Worm (Caenorhabditis elegans): ENCODE results near the gene ins-15.

Gene ins-15

DNA sequence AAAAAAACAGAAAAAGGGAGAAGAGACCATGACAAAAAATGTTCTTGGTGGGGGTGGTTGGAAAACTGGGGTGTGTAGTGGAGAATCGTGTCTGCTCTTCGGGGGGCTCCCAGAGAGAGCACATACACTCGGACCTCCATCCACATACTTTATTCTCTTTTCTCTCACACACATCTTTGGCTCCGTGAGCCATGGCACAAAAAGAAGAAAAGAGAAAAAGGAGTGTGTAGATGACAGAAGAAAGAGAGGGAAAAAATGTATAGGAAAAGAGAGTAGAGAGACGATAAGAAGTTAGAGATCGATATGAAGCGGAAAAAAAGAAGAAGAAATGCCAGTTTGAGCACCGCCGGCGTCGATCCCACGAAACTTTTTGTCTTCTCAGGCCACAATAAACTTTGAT is 35.6 kb downstream of the ins-15 start (continued):
- TF ChIP-seq lin-1 (GFP tag; IDR thresholded peaks at IDR 0.05), result no peak
- TF ChIP-seq nhr-28 (tag; optimal IDR thresholded peaks at IDR 0.05), result no peak
- no peak for TF ChIP-seq nhr-42 (GFP tag; IDR thresholded peaks at IDR 0.05)
- TF ChIP-seq tra-1 (GFP tag; IDR thresholded peaks at IDR 0.05), result peak; percentile 35; the same call in 1 of the 2 replicates
- no peak for TF ChIP-seq zip-11 (GFP tag; IDR thresholded peaks at IDR 0.05)
- TF ChIP-seq nhr-41 (GFP tag; IDR thresholded peaks at IDR 0.05), result no peak
- TF ChIP-seq zip-2 (tag; optimal IDR thresholded peaks at IDR 0.05), result no peak

DNA sequence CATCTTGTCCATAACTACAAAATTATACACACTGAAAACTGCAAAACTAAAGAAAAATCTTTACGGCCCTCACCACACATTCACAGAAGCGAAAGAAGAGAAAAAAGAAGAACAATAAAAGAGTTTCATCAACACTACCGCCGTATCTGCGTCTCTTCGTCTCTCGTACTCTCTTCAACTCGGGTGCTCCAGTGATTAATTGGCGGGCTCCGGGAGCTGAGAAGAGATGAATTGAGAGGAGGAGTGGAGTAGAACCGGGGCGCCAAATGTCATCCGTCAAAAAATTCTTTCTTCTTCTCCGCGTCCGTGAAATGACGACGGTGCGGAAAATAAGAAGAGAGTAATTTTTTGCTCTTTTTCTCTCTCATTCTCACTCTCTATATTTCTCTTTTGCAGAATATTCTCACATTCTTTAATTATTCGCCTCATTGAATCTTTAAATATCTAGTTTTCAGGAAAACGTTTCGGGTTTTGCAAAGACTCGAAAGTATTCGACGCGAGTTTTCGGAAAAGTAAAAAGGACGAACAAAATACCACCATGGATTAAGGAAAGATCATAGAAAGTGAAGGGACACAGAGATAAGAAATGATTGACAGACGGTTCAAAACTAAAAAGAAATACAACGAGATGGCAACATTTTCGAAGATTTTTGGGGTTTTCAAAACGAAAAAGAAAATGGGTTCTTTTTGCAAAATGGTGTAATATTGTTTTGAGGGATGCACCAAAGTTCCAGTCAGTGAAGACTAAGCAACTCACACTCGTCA is 36.9 kb downstream of the ins-15 start:
- TF ChIP-seq sdz-12 (GFP tag; optimal IDR thresholded peaks at IDR 0.05), result no peak
- TF ChIP-seq hif-1 (tag; optimal IDR thresholded peaks at IDR 0.05), result peak in 1 of 2 experiments; percentile 28
- 0 out of 2 replicates have a peak, but pooled peaks have one; percentile 18 for TF ChIP-seq dmd-6 (GFP tag; IDR thresholded peaks at IDR 0.05)
- TF ChIP-seq nhr-237 (tag; optimal IDR thresholded peaks at IDR 0.05), result no peak
- no peak for TF ChIP-seq Y105C5A.15 (GFP tag; IDR thresholded peaks at IDR 0.05)
- no peak for TF ChIP-seq snpc-4 (tag; optimal IDR thresholded peaks at IDR 0.05)
- TF ChIP-seq mxl-2 (GFP tag; conservative IDR thresholded peaks at IDR 0.05), result no peak
- peak in 1 of 2 experiments; percentile 51 for TF ChIP-seq lsy-2 (tag; optimal IDR thresholded peaks at IDR 0.05)
- no peak for TF ChIP-seq zfp-2 (tag; optimal IDR thresholded peaks at IDR 0.05)
- no peak for TF ChIP-seq ceh-32 (tag; optimal IDR thresholded peaks at IDR 0.05; ENCODE audit: poor library complexity)
- TF ChIP-seq lin-39 (tag; optimal IDR thresholded peaks at IDR 0.05), result no peak
- no peak for TF ChIP-seq ces-1 (GFP tag; optimal IDR thresholded peaks at IDR 0.05)
- no peak for TF ChIP-seq nhr-6 (tag; optimal IDR thresholded peaks at IDR 0.05)
- TF ChIP-seq spr-3 (GFP tag; optimal IDR thresholded peaks at IDR 0.05), result no peak
- TF ChIP-seq madf-5 (GFP tag; IDR thresholded peaks at IDR 0.05), result no peak
- no peak for TF ChIP-seq zfp-3 (GFP tag; conservative IDR thresholded peaks at IDR 0.05)
- TF ChIP-seq ztf-11 (tag; optimal IDR thresholded peaks at IDR 0.05), result no peak
- TF ChIP-seq set-16 (GFP tag; IDR thresholded peaks at IDR 0.05), result no peak; the same call in 1 of the 2 replicates
- no peak for TF ChIP-seq egl-27 (tag; optimal IDR thresholded peaks at IDR 0.05)
- no peak for TF ChIP-seq zip-2 (tag; optimal IDR thresholded peaks at IDR 0.05)
- TF ChIP-seq Y48G9A.11 (GFP tag; IDR thresholded peaks at IDR 0.05), result no peak
- no peak for TF ChIP-seq php-3 (GFP tag; IDR thresholded peaks at IDR 0.05)
- TF ChIP-seq vab-7 (GFP tag; IDR thresholded peaks at IDR 0.05), result no peak
- no peak for TF ChIP-seq pqm-1 (tag; optimal IDR thresholded peaks at IDR 0.05)
- TF ChIP-seq aha-1 (tag), result no peak
- TF ChIP-seq lin-29 (GFP tag; IDR thresholded peaks at IDR 0.05), result no peak
- TF ChIP-seq hlh-30 (tag; optimal IDR thresholded peaks at IDR 0.05; ENCODE audit: insufficient read depth), result no peak
- no peak for TF ChIP-seq Y5F2A.4 (GFP tag; optimal IDR thresholded peaks at IDR 0.05)
- no peak for TF ChIP-seq F49E8.2 (tag; optimal IDR thresholded peaks at IDR 0.05; ENCODE audit: borderline replicate concordance)
- TF ChIP-seq daf-19 (GFP tag; conservative IDR thresholded peaks at IDR 0.05), result no peak
- TF ChIP-seq ceh-44 (GFP tag; IDR thresholded peaks at IDR 0.05), result no peak
- TF ChIP-seq ceh-20 (GFP tag; IDR thresholded peaks at IDR 0.05), result peak; percentile 66; the same call in 1 of the 2 replicates
- no peak for TF ChIP-seq nhr-111 (GFP tag; optimal IDR thresholded peaks at IDR 0.05)
- TF ChIP-seq ZK546.5 (tag; optimal IDR thresholded peaks at IDR 0.05), result no peak
- TF ChIP-seq ceh-28 (tag; optimal IDR thresholded peaks at IDR 0.05), result no peak
- TF ChIP-seq fkh-10 (GFP tag; optimal IDR thresholded peaks at IDR 0.05), result no peak
- no peak for TF ChIP-seq lin-15B (tag; optimal IDR thresholded peaks at IDR 0.05)
- no peak for TF ChIP-seq zip-11 (GFP tag; IDR thresholded peaks at IDR 0.05)
- TF ChIP-seq unc-62 (GFP tag; optimal IDR thresholded peaks at IDR 0.05 in 1 of 2), result no peak
- TF ChIP-seq unc-62 (tag; optimal IDR thresholded peaks at IDR 0.05), result no peak
- no peak for TF ChIP-seq mxl-3 (GFP tag; optimal IDR thresholded peaks at IDR 0.05)
- TF ChIP-seq lir-3 (tag; optimal IDR thresholded peaks at IDR 0.05), result no peak
- peak; percentile 20 for TF ChIP-seq mep-1 (tag; optimal IDR thresholded peaks at IDR 0.05)
- TF ChIP-seq mes-2 (tag; optimal IDR thresholded peaks at IDR 0.05; ENCODE audit: poor library complexity, severe bottlenecking), result no peak

Measured in whole organism, L4 larva.